Worm (Caenorhabditis elegans) whole organism, L1 larva: ENCODE data around the gene ZK1290.10.

Experiments
- elt-2 ChIP-seq: sonication (generic microtip); optimal IDR thresholded peaks from 2 replicates; lab custom pipeline; 2016; ENCODE audit warnings: missing genetic modification characterization, mild to moderate bottlenecking, inconsistent platforms, missing compliant biosample characterization, missing genetic modification reagents
- fos-1 ChIP-seq: fragments of 150-350 bp; optimal IDR thresholded peaks from 2 replicates; lab custom pipeline; 2014; ENCODE audit warnings: missing biosample characterization, missing genetic modification characterization
- lin-39 ChIP-seq: fragments of 150-350 bp; optimal IDR thresholded peaks from 2 replicates; lab custom pipeline; 2014; ENCODE audit warnings: missing biosample characterization, missing genetic modification reagents, missing genetic modification characterization
- pag-3 ChIP-seq: sonication (generic microtip); optimal IDR thresholded peaks from 2 replicates; lab custom pipeline; 2017; ENCODE audit warnings: missing genetic modification characterization, mild to moderate bottlenecking, missing compliant biosample characterization, antibody characterized with exemption, borderline replicate concordance; ENCODE audit not compliant: insufficient read depth
- pqm-1 ChIP-seq: sonication (generic microtip); optimal IDR thresholded peaks from 3 replicates; lab custom pipeline; 2017; ENCODE audit warnings: missing biosample characterization, missing genetic modification characterization
- skn-1 ChIP-seq: fragments of 150-350 bp; optimal IDR thresholded peaks from 2 replicates; lab custom pipeline; 2014; ENCODE audit warnings: missing biosample characterization, missing genetic modification characterization

DNA sequence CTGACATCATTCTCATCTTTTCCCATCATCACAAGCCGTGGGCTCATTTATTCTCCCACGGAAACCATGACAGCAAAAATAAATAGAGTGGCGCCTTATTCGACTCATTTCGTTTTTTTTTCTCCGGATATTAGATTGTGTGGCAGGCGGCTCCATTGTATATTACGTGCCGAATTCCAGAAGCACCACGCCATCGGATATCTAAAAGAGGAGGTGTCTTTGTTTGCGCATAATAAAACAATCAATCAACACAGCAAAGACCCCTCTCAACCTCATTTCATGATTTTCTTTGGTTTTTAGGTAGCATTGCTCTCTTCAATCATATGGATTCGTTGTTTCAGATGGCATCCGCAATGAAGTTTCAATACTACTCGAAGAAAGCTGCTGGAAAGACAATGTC lies 4.7 kb downstream of the ZK1290.10 start, which contains the start of gene tph-1:
- TF ChIP-seq elt-2 (tag; lab: Kevin White, UChicago) (no peak), pqm-1 (tag; lab: Kevin White, UChicago) (no peak), fos-1 (no peak), skn-1 (tag; lab: Kevin White, UChicago) (no peak), pag-3 (no peak), lin-39 (tag; lab: Kevin White, UChicago) (no peak)
